Worm (Caenorhabditis elegans) whole organism, L4 larva: Measurements from ENCODE around the gene unc-47.
A peak's percentile ranks its signal among the peaks of the same experiment; 100 is the strongest.

ENCODE experiments used
- F10B5.3 ChIP-seq: sonication (generic microtip); optimal IDR thresholded peaks from 2 replicates; lab custom pipeline; 2016; ENCODE audit warnings: mild to moderate bottlenecking, missing genetic modification characterization, missing compliant biosample characterization
- F26F4.8 ChIP-seq: fragments of 200-800 bp; sonication (Bioruptor generic); conservative IDR thresholded peaks from 2 replicates; pipeline ENCODE4 v1.3.6; 2022; ENCODE audit warnings: missing genetic modification characterization, missing compliant biosample characterization
- F44E2.7 ChIP-seq: fragments of 200-800 bp; sonication (Bioruptor generic); IDR thresholded peaks from 2 replicates; pipeline ENCODE4 v2.1.2; 2022; ENCODE audit warnings: missing genetic modification characterization, missing compliant biosample characterization
- F49E8.2 ChIP-seq: sonication (generic microtip); optimal IDR thresholded peaks from 2 replicates; lab custom pipeline; 2016; ENCODE audit warnings: missing compliant biosample characterization, mild to moderate bottlenecking, missing genetic modification characterization, borderline replicate concordance
- R02D3.7 ChIP-seq: fragments of 150-350 bp; sonication (generic microtip); optimal IDR thresholded peaks from 3 replicates; lab custom pipeline; 2014; ENCODE audit warnings: missing biosample characterization, missing genetic modification characterization
- Y105C5A.15 ChIP-seq: fragments of 200-800 bp; sonication (Bioruptor generic); IDR thresholded peaks from 2 replicates; pipeline ENCODE4 v1.3.6; 2022; ENCODE audit warnings: missing genetic modification characterization, missing compliant biosample characterization
- Y48G9A.11 ChIP-seq: fragments of 200-800 bp; sonication (Bioruptor generic); IDR thresholded peaks from 2 replicates; pipeline ENCODE4 v1.3.6; 2022; ENCODE audit warnings: missing genetic modification reagents, missing genetic modification characterization, missing compliant biosample characterization
- Y5F2A.4 ChIP-seq: fragments of 200-800 bp; sonication (Bioruptor generic); optimal IDR thresholded peaks from 2 replicates; lab custom pipeline; 2018; ENCODE audit warnings: mild to moderate bottlenecking, missing genetic modification characterization, missing compliant biosample characterization
- aha-1 ChIP-seq: fragments of 150-350 bp; peaks from one replicate; lab custom pipeline; 2014; ENCODE audit warnings: missing biosample characterization, missing genetic modification characterization
- ama-1 ChIP-seq: fragments of 150-350 bp; optimal IDR thresholded peaks from 2 replicates; lab custom pipeline; 2014; ENCODE audit warnings: inconsistent platforms, mixed read lengths
- attf-4 ChIP-seq: sonication (generic microtip); optimal IDR thresholded peaks from 3 replicates; lab custom pipeline; 2017; ENCODE audit warnings: missing biosample characterization, missing genetic modification characterization
- ceh-28 ChIP-seq: fragments of 150-350 bp; optimal IDR thresholded peaks from 2 replicates; lab custom pipeline; 2014; ENCODE audit warnings: missing biosample characterization, missing genetic modification reagents, missing genetic modification characterization
- ceh-32 ChIP-seq: sonication (generic microtip); optimal IDR thresholded peaks from 2 replicates; lab custom pipeline; 2016; ENCODE audit warnings: mild to moderate bottlenecking, missing genetic modification characterization, missing compliant biosample characterization; ENCODE audit not compliant: poor library complexity
- ceh-44 ChIP-seq: fragments of 200-800 bp; sonication (Bioruptor generic); IDR thresholded peaks from 2 replicates; pipeline ENCODE4 v1.3.6; 2022; ENCODE audit warnings: missing genetic modification reagents, missing genetic modification characterization, missing compliant biosample characterization
- ceh-82 ChIP-seq: sonication (generic microtip); optimal IDR thresholded peaks from 2 replicates; lab custom pipeline; 2017; ENCODE audit warnings: missing biosample characterization, missing genetic modification characterization
- cey-2 ChIP-seq: sonication (generic microtip); optimal IDR thresholded peaks from 3 replicates; lab custom pipeline; 2017; ENCODE audit warnings: missing genetic modification characterization, mild to moderate bottlenecking, missing compliant biosample characterization, antibody characterized with exemption, borderline replicate concordance; ENCODE audit not compliant: insufficient read depth
- daf-12 ChIP-seq: fragments of 150-350 bp; optimal IDR thresholded peaks from 2 replicates; lab custom pipeline; 2014; ENCODE audit warnings: missing biosample characterization, missing genetic modification reagents, missing genetic modification characterization
- daf-8 ChIP-seq: fragments of 200-800 bp; sonication (Bioruptor generic); IDR thresholded peaks from 2 replicates; pipeline ENCODE4 v1.3.6; 2022; ENCODE audit warnings: missing genetic modification characterization, missing compliant biosample characterization
- dmd-6 ChIP-seq: fragments of 200-800 bp; sonication (Bioruptor generic); IDR thresholded peaks from 2 replicates; pipeline ENCODE4 v1.3.6; 2022; ENCODE audit warnings: missing genetic modification reagents, missing genetic modification characterization, missing compliant biosample characterization
- dmd-8 ChIP-seq: fragments of 200-800 bp; sonication (Bioruptor generic); IDR thresholded peaks from 2 replicates; pipeline ENCODE4 v1.3.6; 2022; ENCODE audit warnings: missing genetic modification characterization, missing compliant biosample characterization
- dmd-9 ChIP-seq: fragments of 200-800 bp; sonication (Bioruptor generic); IDR thresholded peaks from 2 replicates; pipeline ENCODE4 v1.3.6; 2022; ENCODE audit warnings: missing genetic modification reagents, missing genetic modification characterization, missing compliant biosample characterization
- duxl-1 ChIP-seq: sonication (generic microtip); optimal IDR thresholded peaks from 2 replicates; lab custom pipeline; 2016; ENCODE audit warnings: mild to moderate bottlenecking, missing genetic modification characterization, moderate library complexity, missing compliant biosample characterization; ENCODE audit not compliant: poor library complexity
- egl-43 ChIP-seq: fragments of 200-800 bp; sonication (Bioruptor generic); IDR thresholded peaks from 2 replicates; pipeline ENCODE4 v1.3.6; 2022; ENCODE audit warnings: missing genetic modification reagents, missing genetic modification characterization, missing compliant biosample characterization
- fos-1 ChIP-seq: fragments of 150-350 bp; optimal IDR thresholded peaks from 2 replicates; lab custom pipeline; 2014; ENCODE audit warnings: missing biosample characterization, missing genetic modification characterization
- gei-8 ChIP-seq: fragments of 200-800 bp; sonication (Bioruptor generic); optimal IDR thresholded peaks from 2 replicates; lab custom pipeline; 2018; ENCODE audit warnings: mild to moderate bottlenecking, missing genetic modification characterization, missing compliant biosample characterization
- hlh-30 ChIP-seq: sonication (generic microtip); optimal IDR thresholded peaks from 2 replicates; lab custom pipeline; 2017; ENCODE audit warnings: antibody characterized with exemption, mild to moderate bottlenecking, missing genetic modification characterization, missing compliant biosample characterization; ENCODE audit not compliant: insufficient read depth
- hmg-1.1 ChIP-seq: fragments of 200-800 bp; sonication (Bioruptor generic); IDR thresholded peaks from 2 replicates; pipeline ENCODE4 v1.3.6; 2022; ENCODE audit warnings: missing genetic modification reagents, missing genetic modification characterization, missing compliant biosample characterization
- lin-15B ChIP-seq: fragments of 150-350 bp; sonication (generic microtip); optimal IDR thresholded peaks from 3 replicates; lab custom pipeline; 2014; ENCODE audit warnings: missing biosample characterization, missing genetic modification characterization
- lin-29 ChIP-seq: fragments of 200-800 bp; sonication (Bioruptor generic); IDR thresholded peaks from 2 replicates; pipeline ENCODE4 v1.3.6; 2022; ENCODE audit warnings: missing genetic modification reagents, missing genetic modification characterization, missing compliant biosample characterization
- lin-38 ChIP-seq: fragments of 200-800 bp; sonication (Bioruptor generic); IDR thresholded peaks from 2 replicates; pipeline ENCODE4 v1.3.6; 2022; ENCODE audit warnings: missing genetic modification reagents, missing genetic modification characterization, missing compliant biosample characterization
- lin-39 ChIP-seq: fragments of 150-350 bp; optimal IDR thresholded peaks from 2 replicates; lab custom pipeline; 2014; ENCODE audit warnings: missing biosample characterization, missing genetic modification reagents, missing genetic modification characterization
- lir-3 ChIP-seq: sonication (generic microtip); optimal IDR thresholded peaks from 2 replicates; lab custom pipeline; 2016; ENCODE audit warnings: mild to moderate bottlenecking, missing genetic modification characterization, missing compliant biosample characterization
- lsy-2 ChIP-seq, 2 experiments: fragments of 150-350 bp in 1 of 2; sonication (generic microtip) in 1 of 2; optimal IDR thresholded peaks; 2 replicates each; lab custom pipeline; 2014 to 2017; ENCODE audit warnings: missing biosample characterization in 2 of 2, missing genetic modification characterization in 2 of 2
- mdt-29 ChIP-seq: fragments of 200-800 bp; sonication (Bioruptor generic); IDR thresholded peaks from 2 replicates; pipeline ENCODE4 v1.3.6; 2022; ENCODE audit warnings: missing genetic modification reagents, missing genetic modification characterization, missing compliant biosample characterization
- mes-2 ChIP-seq: sonication (generic microtip); optimal IDR thresholded peaks from 2 replicates; lab custom pipeline; 2016; ENCODE audit warnings: missing genotype, mild to moderate bottlenecking, missing genetic modification characterization, missing compliant biosample characterization; ENCODE audit not compliant: poor library complexity, severe bottlenecking
- mxl-2 ChIP-seq: fragments of 200-800 bp; sonication (Bioruptor generic); conservative IDR thresholded peaks from 2 replicates; pipeline ENCODE4 v1.3.6; 2022; ENCODE audit warnings: missing genetic modification reagents, missing genetic modification characterization, missing compliant biosample characterization
- mxl-3 ChIP-seq: fragments of 200-800 bp; sonication (Bioruptor generic); optimal IDR thresholded peaks from 2 replicates; lab custom pipeline; 2018; ENCODE audit warnings: mild to moderate bottlenecking, missing genetic modification characterization, missing compliant biosample characterization
- nhr-11 ChIP-seq: fragments of 150-350 bp; optimal IDR thresholded peaks from 2 replicates; lab custom pipeline; 2014; ENCODE audit warnings: missing biosample characterization, missing genetic modification characterization
- nhr-237 ChIP-seq: sonication (generic microtip); optimal IDR thresholded peaks from 2 replicates; lab custom pipeline; 2017; ENCODE audit warnings: missing biosample characterization, missing genetic modification characterization
- nhr-28 ChIP-seq: fragments of 150-350 bp; optimal IDR thresholded peaks from 2 replicates; lab custom pipeline; 2014; ENCODE audit warnings: missing biosample characterization, missing genetic modification characterization
- nhr-48 ChIP-seq: sonication (generic microtip); optimal IDR thresholded peaks from 2 replicates; lab custom pipeline; 2016; ENCODE audit warnings: mild to moderate bottlenecking, missing genetic modification characterization, missing compliant biosample characterization
- nhr-6 ChIP-seq: fragments of 150-350 bp; optimal IDR thresholded peaks from 2 replicates; lab custom pipeline; 2014; ENCODE audit warnings: missing biosample characterization, missing genetic modification characterization
- nhr-77 ChIP-seq: fragments of 150-350 bp; optimal IDR thresholded peaks from 2 replicates; lab custom pipeline; 2014; ENCODE audit warnings: missing biosample characterization, missing genetic modification characterization
- php-3 ChIP-seq: fragments of 200-800 bp; sonication (Bioruptor generic); IDR thresholded peaks from 2 replicates; pipeline ENCODE4 v1.3.6; 2022; ENCODE audit warnings: missing genetic modification reagents, missing genetic modification characterization, missing compliant biosample characterization
- rbr-2 ChIP-seq: sonication (generic microtip); optimal IDR thresholded peaks from 2 replicates; lab custom pipeline; 2016; ENCODE audit warnings: missing genotype, missing genetic modification characterization, missing compliant biosample characterization
- skn-1 ChIP-seq: fragments of 150-350 bp; optimal IDR thresholded peaks from 2 replicates; lab custom pipeline; 2014; ENCODE audit warnings: missing biosample characterization, missing genetic modification characterization
- unc-130 ChIP-seq: sonication (generic microtip); optimal IDR thresholded peaks from 2 replicates; lab custom pipeline; 2016; ENCODE audit warnings: missing genetic modification reagents, missing genetic modification characterization, missing compliant biosample characterization
- zag-1 ChIP-seq: fragments of 150-350 bp; optimal IDR thresholded peaks from 2 replicates; lab custom pipeline; 2014; ENCODE audit warnings: missing biosample characterization, missing genetic modification characterization
- zfp-2 ChIP-seq: sonication (generic microtip); optimal IDR thresholded peaks from 2 replicates; lab custom pipeline; 2016; ENCODE audit warnings: mild to moderate bottlenecking, missing genetic modification characterization, missing compliant biosample characterization
- zip-11 ChIP-seq: fragments of 200-800 bp; sonication (Bioruptor generic); IDR thresholded peaks from 2 replicates; pipeline ENCODE4 v1.3.6; 2022; ENCODE audit warnings: missing genetic modification characterization, missing compliant biosample characterization
- zip-2 ChIP-seq: fragments of 150-350 bp; optimal IDR thresholded peaks from 2 replicates; lab custom pipeline; 2014; ENCODE audit warnings: missing biosample characterization, missing genetic modification characterization
- ztf-7 ChIP-seq: fragments of 150-350 bp; optimal IDR thresholded peaks from 2 replicates; lab custom pipeline; 2014; ENCODE audit warnings: missing biosample characterization, missing genetic modification characterization

Gene unc-47

ce11 chrIII:10214540-10214979, 28.5 kb upstream of the unc-47 start:
- peak; percentile 32 for TF ChIP-seq fos-1 (tag; lab: Kevin White, UChicago)
- TF ChIP-seq mes-2 (tag; lab: Kevin White, UChicago), result peak; percentile 49
- TF ChIP-seq nhr-48 (tag; lab: Kevin White, UChicago), result peak; percentile 65
- TF ChIP-seq nhr-77 (tag; lab: Kevin White, UChicago), result peak; percentile 75
- TF ChIP-seq ceh-44, result no peak
- peak; percentile 79 for TF ChIP-seq egl-43
- peak; percentile 40 for TF ChIP-seq duxl-1 (tag; lab: Kevin White, UChicago)
- no peak for TF ChIP-seq lin-29 (GFP tag; lab: Robert Waterston, UW)
- peak; percentile 77 for TF ChIP-seq dmd-9
- no peak for TF ChIP-seq ceh-32 (tag; lab: Kevin White, UChicago)
- TF ChIP-seq mdt-29 (GFP tag; lab: Robert Waterston, UW), result peak; percentile 64
- TF ChIP-seq daf-8 (GFP tag; lab: Robert Waterston, UW), result no peak
- no peak for TF ChIP-seq mxl-3 (GFP tag; lab: Kevin White, UChicago)
- no peak for TF ChIP-seq ceh-82 (tag; lab: Kevin White, UChicago)
- peak; percentile 2 for TF ChIP-seq Y5F2A.4
- peak; percentile 45 for TF ChIP-seq zip-2
- TF ChIP-seq lsy-2 (tag; optimal IDR thresholded peaks at IDR 0.05; lab: Kevin White, UChicago), result peak; percentile 5 to 74
- TF ChIP-seq nhr-11 (tag; lab: Kevin White, UChicago), result no peak
- TF ChIP-seq mxl-2 (GFP tag; lab: Robert Waterston, UW), result no peak
- no peak for TF ChIP-seq skn-1 (tag; lab: Kevin White, UChicago)
- TF ChIP-seq nhr-237 (tag; lab: Kevin White, UChicago), result no peak
- peak; percentile 58 for TF ChIP-seq hlh-30
- TF ChIP-seq zfp-2 (tag; lab: Kevin White, UChicago), result peak; percentile 5
- peak; percentile 17 for TF ChIP-seq rbr-2 (tag; lab: Kevin White, UChicago)
- TF ChIP-seq lin-15B, result no peak
- TF ChIP-seq lin-38 (GFP tag; lab: Robert Waterston, UW), result peak; percentile 75
- TF ChIP-seq F10B5.3 (tag; lab: Kevin White, UChicago), result peak; percentile 33
- peak; percentile 70 for TF ChIP-seq Y48G9A.11 (GFP tag; lab: Robert Waterston, UW)
- peak; percentile 90 for TF ChIP-seq ama-1 (lab: Kevin White, UChicago)
- TF ChIP-seq zag-1 (tag; lab: Kevin White, UChicago), result no peak
- 0 out of 2 replicates have a peak, but pooled peaks have one; percentile 63 for TF ChIP-seq php-3 (GFP tag; lab: Robert Waterston, UW)
- no peak for TF ChIP-seq R02D3.7
- TF ChIP-seq F49E8.2, result peak; percentile 19
- peak; percentile 43; the same call in 1 of the 2 replicates for TF ChIP-seq hmg-1.1 (GFP tag; lab: Robert Waterston, UW)
- TF ChIP-seq F44E2.7 (GFP tag; lab: Robert Waterston, UW), result no peak
- TF ChIP-seq dmd-6 (GFP tag; lab: Robert Waterston, UW), result peak; percentile 59
- no peak for TF ChIP-seq lin-39 (tag; lab: Kevin White, UChicago)
- no peak for TF ChIP-seq attf-4 (tag; lab: Kevin White, UChicago)
- no peak for TF ChIP-seq unc-130
- TF ChIP-seq F26F4.8 (GFP tag; lab: Robert Waterston, UW), result 0 out of 2 replicates have a peak, but pooled peaks have one; percentile 48
- TF ChIP-seq cey-2 (tag; lab: Kevin White, UChicago), result no peak
- TF ChIP-seq nhr-6 (tag; lab: Kevin White, UChicago), result no peak
- TF ChIP-seq daf-12 (tag; lab: Kevin White, UChicago), result no peak
- 0 out of 2 replicates have a peak, but pooled peaks have one; percentile 37 for TF ChIP-seq dmd-8 (GFP tag; lab: Robert Waterston, UW)
- peak; percentile 90 for TF ChIP-seq Y105C5A.15 (GFP tag; lab: Robert Waterston, UW)
- TF ChIP-seq gei-8, result peak; percentile 52
- no peak for TF ChIP-seq lir-3
- TF ChIP-seq zip-11 (GFP tag; lab: Robert Waterston, UW), result no peak
- no peak for TF ChIP-seq ztf-7 (tag; lab: Kevin White, UChicago)
- TF ChIP-seq nhr-28 (tag; lab: Kevin White, UChicago), result no peak
- TF ChIP-seq ceh-28 (tag; lab: Kevin White, UChicago), result no peak
- no peak for TF ChIP-seq aha-1 (tag; lab: Kevin White, UChicago)
